Worm (Caenorhabditis elegans): ENCODE measurements around the gene T27C5.10.

DNA sequence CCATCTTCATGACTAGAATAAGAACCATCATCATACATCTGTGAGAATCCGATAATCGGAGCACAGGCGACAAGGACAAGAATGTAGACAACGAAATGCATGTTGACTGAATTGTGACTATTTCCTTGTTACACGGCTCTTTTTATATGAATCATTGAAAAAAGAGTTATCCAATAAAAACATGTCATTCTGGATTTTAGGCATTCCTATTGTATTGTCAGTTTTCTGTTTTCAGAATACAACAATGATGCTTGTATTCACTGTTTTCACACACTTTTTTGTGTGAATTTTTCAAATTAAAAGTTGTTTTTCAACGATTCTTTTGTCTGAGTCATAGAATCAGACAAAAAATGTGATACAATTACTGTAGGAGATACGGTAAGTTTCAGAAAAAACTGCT, 6.5 kb upstream of the T27C5.10 start, which contains the start of gene F20E11.18:
- TF ChIP-seq mep-1 (tag; optimal IDR thresholded peaks at IDR 0.05): no peak
- no peak for TF ChIP-seq F37D6.2 (tag; optimal IDR thresholded peaks at IDR 0.05)
- TF ChIP-seq aly-2 (tag; optimal IDR thresholded peaks at IDR 0.05): no peak
- no peak for TF ChIP-seq hlh-30 (tag; optimal IDR thresholded peaks at IDR 0.05; ENCODE audit: insufficient read depth)
- TF ChIP-seq ceh-82 (tag; optimal IDR thresholded peaks at IDR 0.05): no peak
- no peak for TF ChIP-seq zag-1 (tag; optimal IDR thresholded peaks at IDR 0.05)
- no peak for TF ChIP-seq ceh-28 (tag; optimal IDR thresholded peaks at IDR 0.05)
- no peak for TF ChIP-seq dmd-8 (GFP tag; IDR thresholded peaks at IDR 0.05)
- no peak for TF ChIP-seq unc-62 (GFP tag; optimal IDR thresholded peaks at IDR 0.05 in 1 of 2)
- no peak for TF ChIP-seq unc-62 (tag; optimal IDR thresholded peaks at IDR 0.05)
- TF ChIP-seq ztf-11 (tag; optimal IDR thresholded peaks at IDR 0.05): no peak

All from whole organism, L4 larva.